Worm (Caenorhabditis elegans) whole organism, L2 larva: Measurements from ENCODE around the gene B0244.4.

Experiments
- C34F6.9 ChIP-seq: fragments of 150-350 bp; optimal IDR thresholded peaks from 2 replicates; lab custom pipeline; 2014; ENCODE audit warnings: missing biosample characterization, missing genetic modification characterization
- aly-2 ChIP-seq: fragments of 150-350 bp; optimal IDR thresholded peaks from 2 replicates; lab custom pipeline; 2014; ENCODE audit warnings: missing biosample characterization, missing genetic modification characterization
- blmp-1 ChIP-seq: sonication (generic microtip); optimal IDR thresholded peaks from 2 replicates; lab custom pipeline; 2017; ENCODE audit warnings: missing genetic modification characterization, mild to moderate bottlenecking, missing compliant biosample characterization, antibody characterized with exemption, moderate library complexity; ENCODE audit not compliant: insufficient read depth
- mdl-1 ChIP-seq, 2 experiments: fragments of 150-350 bp in 1 of 2; sonication (generic microtip) in 1 of 2; optimal IDR thresholded peaks; 2 replicates each; lab custom pipeline; 2017; ENCODE audit warnings: missing biosample characterization in 2 of 2, missing genetic modification characterization in 2 of 2
- nhr-237 ChIP-seq: fragments of 150-350 bp; optimal IDR thresholded peaks from 2 replicates; lab custom pipeline; 2014; ENCODE audit warnings: missing biosample characterization, missing genetic modification characterization
- unc-39 ChIP-seq: fragments of 150-350 bp; optimal IDR thresholded peaks from 2 replicates; lab custom pipeline; 2014; ENCODE audit warnings: missing biosample characterization, missing genetic modification characterization
- zag-1 ChIP-seq: fragments of 150-350 bp; optimal IDR thresholded peaks from 2 replicates; lab custom pipeline; 2014; ENCODE audit warnings: missing biosample characterization, missing genetic modification characterization

DNA sequence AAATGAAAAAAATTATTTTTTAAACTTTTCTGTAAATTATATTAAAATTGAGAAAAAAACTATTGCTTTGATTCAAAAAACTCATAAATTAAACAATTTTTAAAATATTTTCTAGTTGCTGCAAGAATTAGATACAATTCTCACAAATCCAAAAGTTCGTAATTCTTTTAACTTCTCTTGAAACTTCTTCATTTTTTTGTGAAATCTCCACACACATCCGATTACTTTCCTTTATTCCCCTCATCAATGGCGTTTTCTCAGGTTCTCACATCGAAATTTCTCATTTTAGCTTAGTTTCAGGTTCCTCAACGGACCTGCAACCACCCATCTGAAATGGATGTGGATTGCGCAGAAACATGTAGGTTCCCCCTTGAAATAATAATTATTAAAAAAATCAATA lies 24.7 kb upstream of the B0244.4 start, which contains the start of gene wrm-1:
- TF ChIP-seq C34F6.9 (tag; lab: Kevin White, UChicago) (no peak), unc-39 (tag; lab: Kevin White, UChicago) (no peak), zag-1 (tag; lab: Kevin White, UChicago) (no peak), nhr-237 (tag; lab: Kevin White, UChicago) (no peak), aly-2 (no peak), mdl-1 (tag; optimal IDR thresholded peaks at IDR 0.05; lab: Kevin White, UChicago) (no peak), blmp-1 (tag; lab: Kevin White, UChicago) (no peak)
